Worm (Caenorhabditis elegans): ENCODE measurements around the gene mob-2.

mob-2 gene

ce11 chrX:13157112-13157768 is 12.6 kb downstream of the mob-2 start:
- TF ChIP-seq daf-16 (GFP tag; optimal IDR thresholded peaks at IDR 0.05) (no peak), daf-16 (tag; optimal IDR thresholded peaks at IDR 0.05) (peak; percentile 13), dve-1 (tag; optimal IDR thresholded peaks at IDR 0.05; ENCODE audit: insufficient read depth) (peak; percentile 30), nhr-102 (tag; optimal IDR thresholded peaks at IDR 0.05) (no peak), aha-1 (tag) (peak; percentile 97), nhr-28 (tag; optimal IDR thresholded peaks at IDR 0.05) (peak; percentile 26), F26F4.8 (GFP tag; conservative IDR thresholded peaks at IDR 0.05) (no peak), pha-4 (GFP tag; IDR thresholded peaks at IDR 0.05) (no peak), pha-4 (tag; optimal IDR thresholded peaks at IDR 0.05) (no peak), unc-62 (GFP tag; optimal IDR thresholded peaks at IDR 0.05 in 1 of 2) (peak in 1 of 2 experiments; percentile 34), unc-62 (tag; optimal IDR thresholded peaks at IDR 0.05) (no peak), F44E2.7 (GFP tag; IDR thresholded peaks at IDR 0.05) (no peak), ceh-28 (tag; optimal IDR thresholded peaks at IDR 0.05) (peak; percentile 70), nhr-25 (tag; optimal IDR thresholded peaks at IDR 0.05; ENCODE audit: borderline replicate concordance, insufficient read depth) (peak; percentile 29)

- peak in 1 of 2 experiments; percentile 38 for TF ChIP-seq unc-62 (GFP tag; optimal IDR thresholded peaks at IDR 0.05 in 1 of 2)
- no peak for TF ChIP-seq unc-62 (tag; optimal IDR thresholded peaks at IDR 0.05)
- TF ChIP-seq fkh-10 (GFP tag; optimal IDR thresholded peaks at IDR 0.05), result peak; percentile 72
- no peak for TF ChIP-seq Y105C5A.15 (GFP tag; IDR thresholded peaks at IDR 0.05)
Observed at ce11 chrX:13155730-13156129, 14.1 kb downstream of the mob-2 start.

DNA sequence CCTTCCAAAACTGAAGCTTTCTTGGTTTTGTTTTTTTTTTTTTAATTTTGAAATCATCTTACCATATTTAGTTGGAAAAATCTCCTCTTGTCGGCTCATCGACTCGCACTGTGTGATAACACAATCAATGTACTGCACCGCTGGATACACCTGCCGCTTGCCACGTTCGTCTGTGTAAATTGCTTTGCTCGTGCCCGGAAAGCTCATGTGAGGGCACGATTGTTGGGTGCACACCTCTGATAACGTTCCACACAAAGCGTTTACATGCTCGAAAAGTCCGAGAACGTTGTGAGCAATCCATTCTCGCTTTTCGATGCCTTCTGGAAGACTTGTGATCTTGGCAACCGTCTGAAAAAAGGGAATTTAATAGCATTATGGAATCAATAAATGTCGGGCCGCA is 15.4 kb downstream of the mob-2 start:
- TF ChIP-seq madf-5 (GFP tag; IDR thresholded peaks at IDR 0.05), result no peak
- TF ChIP-seq hlh-30 (tag; optimal IDR thresholded peaks at IDR 0.05; ENCODE audit: insufficient read depth), result peak; percentile 29
- peak; percentile 3 for TF ChIP-seq dve-1 (tag; optimal IDR thresholded peaks at IDR 0.05; ENCODE audit: insufficient read depth)
- TF ChIP-seq hlh-11 (tag; optimal IDR thresholded peaks at IDR 0.05), result peak; percentile 27
- TF ChIP-seq dmd-6 (GFP tag; IDR thresholded peaks at IDR 0.05), result 0 out of 2 replicates have a peak, but pooled peaks have one; percentile 23

ce11 chrX:13147105-13147504 is 22.8 kb downstream of the mob-2 start:
- TF ChIP-seq ztf-11 (tag; optimal IDR thresholded peaks at IDR 0.05) (no peak), tag-97 (GFP tag; IDR thresholded peaks at IDR 0.05) (no peak), nhr-48 (tag; optimal IDR thresholded peaks at IDR 0.05) (no peak), dve-1 (tag; optimal IDR thresholded peaks at IDR 0.05; ENCODE audit: insufficient read depth) (no peak), nhr-6 (tag; optimal IDR thresholded peaks at IDR 0.05) (no peak), lir-3 (tag; optimal IDR thresholded peaks at IDR 0.05) (no peak), fos-1 (tag; optimal IDR thresholded peaks at IDR 0.05) (no peak), snpc-1.2 (GFP tag; IDR thresholded peaks at IDR 0.05) (no peak), daf-8 (GFP tag; IDR thresholded peaks at IDR 0.05) (no peak), cey-2 (tag; optimal IDR thresholded peaks at IDR 0.05; ENCODE audit: borderline replicate concordance, insufficient read depth) (no peak), unc-130 (GFP tag; optimal IDR thresholded peaks at IDR 0.05) (no peak), nhr-25 (tag; optimal IDR thresholded peaks at IDR 0.05; ENCODE audit: borderline replicate concordance, insufficient read depth) (no peak), aha-1 (tag) (no peak), rbr-2 (tag; optimal IDR thresholded peaks at IDR 0.05) (peak; percentile 53), F26F4.8 (GFP tag; conservative IDR thresholded peaks at IDR 0.05) (no peak), zfp-3 (GFP tag; conservative IDR thresholded peaks at IDR 0.05) (no peak), saeg-2 (GFP tag; IDR thresholded peaks at IDR 0.05) (no peak), dmd-6 (GFP tag; IDR thresholded peaks at IDR 0.05) (no peak), egl-43 (GFP tag; IDR thresholded peaks at IDR 0.05) (no peak), ceh-44 (GFP tag; IDR thresholded peaks at IDR 0.05) (no peak), Y5F2A.4 (GFP tag; optimal IDR thresholded peaks at IDR 0.05) (no peak), lsy-2 (tag; optimal IDR thresholded peaks at IDR 0.05) (no peak), nhr-76 (tag; optimal IDR thresholded peaks at IDR 0.05) (no peak), set-16 (GFP tag; IDR thresholded peaks at IDR 0.05) (no peak), hlh-11 (tag; optimal IDR thresholded peaks at IDR 0.05) (peak; percentile 45), fkh-10 (GFP tag; optimal IDR thresholded peaks at IDR 0.05) (peak; percentile 30), unc-62 (GFP tag; optimal IDR thresholded peaks at IDR 0.05 in 1 of 2) (peak in 1 of 2 experiments; percentile 94), unc-62 (tag; optimal IDR thresholded peaks at IDR 0.05) (no peak), mdt-29 (GFP tag; IDR thresholded peaks at IDR 0.05) (no peak), aly-2 (tag; optimal IDR thresholded peaks at IDR 0.05) (no peak), T20F7.1 (GFP tag; optimal IDR thresholded peaks at IDR 0.05) (no peak), nhr-237 (tag; optimal IDR thresholded peaks at IDR 0.05) (no peak), spr-3 (GFP tag; optimal IDR thresholded peaks at IDR 0.05) (no peak)

All from whole organism, L4 larva.